Worm (Caenorhabditis elegans): Measurements from ENCODE around the gene rbm-26.

rbm-26 gene

DNA sequence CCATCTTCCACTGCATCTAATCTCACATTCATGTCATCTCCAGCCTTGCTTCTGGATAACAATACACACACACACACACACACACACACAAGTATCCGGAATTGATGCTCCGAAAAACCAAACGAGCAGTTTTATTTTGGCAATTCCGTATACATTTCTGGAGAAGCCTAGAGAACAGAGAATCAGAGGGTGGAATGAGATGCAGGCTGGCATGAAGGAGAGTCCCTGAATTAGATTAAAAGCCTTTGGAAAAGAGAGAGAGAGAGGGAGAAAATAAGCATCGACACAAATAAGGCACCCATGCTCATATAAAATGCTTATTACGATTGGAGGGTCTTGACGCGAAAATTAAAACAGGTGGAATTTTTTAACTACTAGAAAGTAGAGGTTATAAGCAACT lies 49.4 kb downstream of the rbm-26 start:
- TF ChIP-seq hmg-4 (GFP tag; optimal IDR thresholded peaks at IDR 0.05) (no peak), hnd-1 (tag; optimal IDR thresholded peaks at IDR 0.05) (no peak), flt-1 (GFP tag; IDR thresholded peaks at IDR 0.05) (no peak), ceh-36 (tag; optimal IDR thresholded peaks at IDR 0.05) (no peak), tra-4 (tag; optimal IDR thresholded peaks at IDR 0.05) (no peak), B0310.2 (tag; optimal IDR thresholded peaks at IDR 0.05) (no peak), ceh-13 (GFP tag; optimal IDR thresholded peaks at IDR 0.05) (no peak)

DNA sequence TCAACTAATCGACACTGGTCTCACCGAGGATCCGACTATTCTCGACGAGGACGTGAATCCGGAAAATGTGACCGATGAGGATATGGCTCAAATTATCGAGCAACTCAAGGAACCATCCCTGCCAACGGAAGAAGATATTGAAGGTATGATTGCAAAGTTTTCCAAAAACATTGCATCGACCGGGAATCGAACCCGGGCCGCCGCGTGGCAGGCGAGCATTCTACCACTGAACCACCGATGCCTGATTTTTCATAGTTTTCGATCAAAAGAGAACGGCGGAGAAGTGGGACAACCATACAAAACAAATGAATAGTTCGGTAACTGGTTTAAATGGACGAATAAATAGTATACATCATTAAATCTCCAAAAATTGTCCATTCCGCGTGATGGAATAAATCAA lies 50.5 kb downstream of the rbm-26 start:
- no peak for TF ChIP-seq hmbx-1 (tag; optimal IDR thresholded peaks at IDR 0.05)
- TF ChIP-seq flt-1 (GFP tag; IDR thresholded peaks at IDR 0.05), result no peak
- TF ChIP-seq scrt-1 (GFP tag; IDR thresholded peaks at IDR 0.05), result no peak
- TF ChIP-seq F13C5.2 (tag; optimal IDR thresholded peaks at IDR 0.05), result no peak
- TF ChIP-seq pes-1 (GFP tag; IDR thresholded peaks at IDR 0.05), result no peak
- no peak for TF ChIP-seq hnd-1 (tag; optimal IDR thresholded peaks at IDR 0.05)

DNA sequence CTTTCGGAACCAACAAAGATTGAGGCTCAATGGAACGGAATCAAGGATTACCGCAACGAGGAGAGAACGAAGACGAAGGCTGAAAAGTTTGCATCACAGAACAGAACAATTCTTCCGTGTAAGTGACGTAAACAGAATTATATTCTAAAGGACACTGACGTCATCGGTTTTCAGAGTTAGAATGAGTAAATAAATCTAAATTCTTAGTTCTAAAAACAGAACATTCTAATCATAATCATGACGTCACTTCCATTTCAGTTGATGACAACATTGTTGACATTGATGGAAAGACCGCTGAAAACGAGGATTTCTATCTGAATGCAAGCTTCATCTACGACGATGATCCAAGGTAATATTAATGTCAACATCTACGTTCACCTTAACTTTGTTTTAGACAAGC lies 52.6 kb downstream of the rbm-26 start:
- TF ChIP-seq hmg-4 (GFP tag; optimal IDR thresholded peaks at IDR 0.05) (no peak), hmbx-1 (tag; optimal IDR thresholded peaks at IDR 0.05) (no peak), pes-1 (GFP tag; IDR thresholded peaks at IDR 0.05) (no peak), tbx-11 (GFP tag; IDR thresholded peaks at IDR 0.05) (no peak), ceh-36 (tag; optimal IDR thresholded peaks at IDR 0.05) (no peak), B0310.2 (tag; optimal IDR thresholded peaks at IDR 0.05) (no peak), ama-1 (optimal IDR thresholded peaks at IDR 0.05) (no peak), scrt-1 (GFP tag; IDR thresholded peaks at IDR 0.05) (no peak), ets-7 (tag; optimal IDR thresholded peaks at IDR 0.05) (no peak), flt-1 (GFP tag; IDR thresholded peaks at IDR 0.05) (no peak), hnd-1 (tag; optimal IDR thresholded peaks at IDR 0.05) (no peak), aly-1 (tag; optimal IDR thresholded peaks at IDR 0.05) (no peak), ceh-13 (GFP tag; optimal IDR thresholded peaks at IDR 0.05) (no peak), F13C5.2 (tag; optimal IDR thresholded peaks at IDR 0.05) (no peak), sea-1 (GFP tag; conservative IDR thresholded peaks at IDR 0.05) (no peak), tra-4 (tag; optimal IDR thresholded peaks at IDR 0.05) (no peak)
